Fruit fly (Drosophila melanogaster) whole organism, embryonic: ENCODE data around the gene msb1l.
A peak's percentile ranks its signal among the peaks of the same experiment; 100 is the strongest.

Experiments used
- CG18599 ChIP-seq: fragments of 200-800 bp; sonication (Bioruptor generic); optimal IDR thresholded peaks from 3 replicates; lab custom pipeline; 2017; ENCODE audit warnings: missing biosample characterization, missing genetic modification characterization, mild to moderate bottlenecking, moderate library complexity, missing genetic modification reagents
- CG18619 ChIP-seq: fragments of 200-800 bp; sonication (Bioruptor generic); optimal IDR thresholded peaks from 3 replicates; lab custom pipeline; 2017; ENCODE audit warnings: missing biosample characterization, mild to moderate bottlenecking, missing genetic modification characterization
- CG2120 ChIP-seq: fragments of 200-800 bp; sonication (Bioruptor generic); optimal IDR thresholded peaks from 3 replicates; lab custom pipeline; 2016; ENCODE audit warnings: missing biosample characterization, missing genetic modification characterization
- CG2678 ChIP-seq: fragments of 200-800 bp; sonication (Bioruptor generic); optimal IDR thresholded peaks from 3 replicates; lab custom pipeline; 2019; ENCODE audit warnings: missing biosample characterization, mild to moderate bottlenecking, missing genetic modification characterization, moderate library complexity
- NfI ChIP-seq: fragments of 200-800 bp; sonication (Bioruptor generic); optimal IDR thresholded peaks from 3 replicates; lab custom pipeline; 2018; ENCODE audit warnings: missing biosample characterization, mild to moderate bottlenecking, missing genetic modification characterization, moderate library complexity
- Ptx1 ChIP-seq: fragments of 200-800 bp; sonication (Bioruptor generic); IDR thresholded peaks from 2 replicates; pipeline ENCODE4 v1.3.6; 2022; ENCODE audit warnings: missing biosample characterization, missing genetic modification characterization
- cas ChIP-seq: fragments of 200-800 bp; sonication (Bioruptor generic); IDR thresholded peaks from 2 replicates; pipeline ENCODE4 v1.3.6; 2022; ENCODE audit warnings: missing biosample characterization, missing genetic modification characterization
- fd3F ChIP-seq: fragments of 200-800 bp; sonication (Bioruptor generic); optimal IDR thresholded peaks from 2 replicates; lab custom pipeline; 2018; ENCODE audit warnings: missing biosample characterization, mild to moderate bottlenecking, missing genetic modification characterization, moderate library complexity
- hkb ChIP-seq, 2 experiments: fragments of 200-800 bp in 1 of 2; fragments of >200 bp in 1 of 2; sonication (Bioruptor generic) in 1 of 2; IDR thresholded peaks in 1 of 2; optimal IDR thresholded peaks in 1 of 2; 2 replicates each; pipeline versions ENCODE4 v1.3.6 to Lab custom; 2017 to 2022; ENCODE audit warnings: missing biosample characterization in 1 of 2, missing genetic modification characterization in 1 of 2
- mam ChIP-seq: fragments of 200-800 bp; sonication (Bioruptor generic); optimal IDR thresholded peaks from 3 replicates; lab custom pipeline; 2016; ENCODE audit warnings: missing biosample characterization, missing genetic modification characterization
- zen2 ChIP-seq: fragments of 200-800 bp; sonication (Bioruptor generic); IDR thresholded peaks from 3 replicates; pipeline ENCODE4 v1.3.6; 2022; ENCODE audit warnings: missing biosample characterization, missing genetic modification characterization; ENCODE audit not compliant: partially characterized antibody

Gene msb1l

DNA sequence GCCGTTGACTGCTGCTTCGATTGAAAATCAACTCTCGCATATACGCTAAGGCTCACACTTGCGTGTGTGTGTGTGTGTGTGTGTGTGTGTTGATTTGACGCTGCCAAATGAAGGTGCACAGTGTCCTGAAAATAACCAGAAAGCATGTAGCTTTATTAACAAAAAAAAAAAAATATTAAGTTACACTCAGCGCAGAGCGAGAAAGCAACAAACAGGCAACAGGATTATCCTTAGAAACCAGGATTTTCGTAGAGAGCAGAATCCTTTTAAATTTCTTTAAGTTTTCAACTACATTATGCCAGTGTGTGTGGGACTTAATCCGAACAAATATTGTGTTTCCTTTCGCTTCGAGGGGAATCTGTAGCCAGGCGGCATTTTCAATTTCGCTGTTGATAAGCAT, 50.5 kb downstream of the msb1l start (continued):
- no peak for TF ChIP-seq hkb (optimal IDR thresholded peaks at IDR 0.05; lab: Kevin White, UChicago)
- 0 out of 2 replicates have a peak, but pooled peaks have one; percentile 20 for TF ChIP-seq hkb (GFP tag; IDR thresholded peaks at IDR 0.05; lab: Robert Waterston, UW)
- TF ChIP-seq CG2678 (tag; lab: Kevin White, UChicago) = peak; percentile 1
- TF ChIP-seq cas (GFP tag; lab: Robert Waterston, UW) = no peak
- TF ChIP-seq CG18619 (GFP tag; lab: Kevin White, UChicago) = no peak
- peak; percentile 3 for TF ChIP-seq mam
- no peak for TF ChIP-seq fd3F (GFP tag; lab: Kevin White, UChicago)
- 0 out of 2 replicates have a peak, but pooled peaks have one; percentile 19 for TF ChIP-seq Ptx1 (GFP tag; lab: Robert Waterston, UW)
- peak; percentile 25 for TF ChIP-seq CG18599 (GFP tag; lab: Kevin White, UChicago)
- no peak for TF ChIP-seq zen2 (GFP tag; lab: Robert Waterston, UW)
- no peak for TF ChIP-seq NfI (GFP tag; lab: Kevin White, UChicago)
- peak; percentile 8 for TF ChIP-seq CG2120 (GFP tag; lab: Kevin White, UChicago)
